Worm (Caenorhabditis elegans) whole organism, young adult: ENCODE measurements around the gene hlh-8.

Source experiments
- B0019.2 ChIP-seq: fragments of 200-800 bp; sonication (Bioruptor generic); conservative IDR thresholded peaks from 2 replicates; pipeline ENCODE4 v1.3.6; 2022; ENCODE audit warnings: missing genetic modification reagents, missing genetic modification characterization, missing compliant biosample characterization
- C06A6.2 ChIP-seq: fragments of 200-800 bp; sonication (Bioruptor generic); conservative IDR thresholded peaks from 2 replicates; pipeline ENCODE4 v1.3.6; 2022; ENCODE audit warnings: missing genetic modification characterization, missing compliant biosample characterization
- F23B12.7 ChIP-seq: sonication (generic microtip); optimal IDR thresholded peaks from 2 replicates; lab custom pipeline; 2017; ENCODE audit warnings: missing genetic modification characterization, mild to moderate bottlenecking, missing compliant biosample characterization, antibody characterized with exemption, moderate library complexity; ENCODE audit not compliant: insufficient read depth
- F52B5.7 ChIP-seq: sonication (generic microtip); optimal IDR thresholded peaks from 2 replicates; lab custom pipeline; 2016; ENCODE audit warnings: mild to moderate bottlenecking, missing genetic modification characterization, missing compliant biosample characterization
- F57A8.1 ChIP-seq: fragments of 200-800 bp; sonication (Bioruptor generic); optimal IDR thresholded peaks from 2 replicates; lab custom pipeline; 2018; ENCODE audit warnings: mild to moderate bottlenecking, missing genetic modification characterization, moderate library complexity, missing compliant biosample characterization
- T07F8.4 ChIP-seq: sonication (generic microtip); optimal IDR thresholded peaks from 2 replicates; lab custom pipeline; 2016; ENCODE audit warnings: mild to moderate bottlenecking, missing genetic modification characterization, moderate library complexity, missing compliant biosample characterization
- Y53G8AR.9 ChIP-seq: fragments of 200-800 bp; sonication (Bioruptor generic); conservative IDR thresholded peaks from 2 replicates; pipeline ENCODE4 v1.3.6; 2022; ENCODE audit warnings: missing genetic modification reagents, missing genetic modification characterization, missing compliant biosample characterization
- Y56A3A.18 ChIP-seq: fragments of 200-800 bp; sonication (Bioruptor generic); IDR thresholded peaks from 2 replicates; pipeline ENCODE4 v1.3.6; 2022; ENCODE audit warnings: missing genetic modification reagents, missing genetic modification characterization, missing compliant biosample characterization
- Y95B8A.8 ChIP-seq: fragments of 200-800 bp; sonication (Bioruptor generic); IDR thresholded peaks from 2 replicates; pipeline ENCODE4 v1.3.6; 2022; ENCODE audit warnings: missing genetic modification reagents, missing genetic modification characterization, missing compliant biosample characterization
- akir-1 ChIP-seq: fragments of 200-800 bp; sonication (Bioruptor generic); optimal IDR thresholded peaks from 2 replicates; lab custom pipeline; 2018; ENCODE audit warnings: mild to moderate bottlenecking, missing genetic modification characterization, moderate library complexity, missing compliant biosample characterization
- cebp-1 ChIP-seq, 2 experiments: fragments of 200-800 bp in 1 of 2; sonication (Bioruptor generic) in 1 of 2; sonication (generic microtip) in 1 of 2; IDR thresholded peaks in 1 of 2; optimal IDR thresholded peaks in 1 of 2; 2 replicates each; pipeline versions ENCODE4 v1.3.6 to Lab custom; 2017 to 2022; ENCODE audit warnings: missing compliant biosample characterization in 2 of 2, missing genetic modification characterization in 2 of 2, mild to moderate bottlenecking in 1 of 2, missing genetic modification reagents in 1 of 2, moderate library complexity in 1 of 2
- ceh-100 ChIP-seq: fragments of 200-800 bp; sonication (Bioruptor generic); IDR thresholded peaks from 2 replicates; pipeline ENCODE4 v1.3.6; 2022; ENCODE audit warnings: missing genetic modification reagents, missing genetic modification characterization, missing compliant biosample characterization
- ceh-27 ChIP-seq: fragments of 200-800 bp; sonication (Bioruptor generic); optimal IDR thresholded peaks from 2 replicates; lab custom pipeline; 2018; ENCODE audit warnings: mild to moderate bottlenecking, missing genetic modification characterization, moderate library complexity, missing compliant biosample characterization
- die-1 ChIP-seq: sonication (generic microtip); optimal IDR thresholded peaks from 2 replicates; lab custom pipeline; 2016; ENCODE audit warnings: missing genotype, mild to moderate bottlenecking, missing genetic modification characterization, missing compliant biosample characterization
- dox-1 ChIP-seq: fragments of 200-800 bp; sonication (Bioruptor generic); IDR thresholded peaks from 2 replicates; pipeline ENCODE4 v1.3.6; 2022; ENCODE audit warnings: missing genetic modification reagents, missing genetic modification characterization, missing compliant biosample characterization
- dpl-1 ChIP-seq: fragments of 150-350 bp; optimal IDR thresholded peaks from 2 replicates; lab custom pipeline; 2014; ENCODE audit warnings: missing biosample characterization, missing genetic modification reagents, missing genetic modification characterization
- egrh-3 ChIP-seq: fragments of 200-800 bp; sonication (Bioruptor generic); IDR thresholded peaks from 2 replicates; pipeline ENCODE4 v1.3.6; 2022; ENCODE audit warnings: missing genetic modification reagents, missing genetic modification characterization, missing compliant biosample characterization
- gei-17 ChIP-seq: fragments of 200-800 bp; sonication (Bioruptor generic); optimal IDR thresholded peaks from 2 replicates; lab custom pipeline; 2018; ENCODE audit warnings: mild to moderate bottlenecking, missing genetic modification characterization, missing compliant biosample characterization
- hmg-20 ChIP-seq: fragments of 200-800 bp; sonication (Bioruptor generic); IDR thresholded peaks from 2 replicates; pipeline ENCODE4 v1.3.6; 2022; ENCODE audit warnings: missing genetic modification reagents, missing genetic modification characterization, missing compliant biosample characterization
- hrde-1 ChIP-seq: sonication (generic microtip); optimal IDR thresholded peaks from 2 replicates; lab custom pipeline; 2016; ENCODE audit warnings: missing genetic modification characterization, mild to moderate bottlenecking, missing compliant biosample characterization, moderate library complexity, missing genotype, missing genetic modification reagents, borderline replicate concordance
- lsl-1 ChIP-seq: fragments of 200-800 bp; sonication (Bioruptor generic); optimal IDR thresholded peaks from 2 replicates; lab custom pipeline; 2018; ENCODE audit warnings: mild to moderate bottlenecking, missing genetic modification characterization, moderate library complexity, missing compliant biosample characterization
- lsy-27 ChIP-seq: sonication (generic microtip); optimal IDR thresholded peaks from 2 replicates; lab custom pipeline; 2017; ENCODE audit warnings: missing genetic modification characterization, mild to moderate bottlenecking, missing compliant biosample characterization, antibody characterized with exemption, missing genotype, borderline replicate concordance; ENCODE audit not compliant: insufficient read depth
- madf-3 ChIP-seq: fragments of 200-800 bp; sonication (Bioruptor generic); IDR thresholded peaks from 2 replicates; pipeline ENCODE4 v1.3.6; 2022; ENCODE audit warnings: missing genetic modification reagents, missing genetic modification characterization, missing compliant biosample characterization
- madf-8 ChIP-seq: fragments of 200-800 bp; sonication (Bioruptor generic); conservative IDR thresholded peaks from 2 replicates; pipeline ENCODE4 v1.3.6; 2022; ENCODE audit warnings: missing genetic modification reagents, missing genetic modification characterization, missing compliant biosample characterization
- nhr-80 ChIP-seq: sonication (generic microtip); optimal IDR thresholded peaks from 2 replicates; lab custom pipeline; 2016; ENCODE audit warnings: missing genetic modification characterization, missing compliant biosample characterization
- sdz-38 ChIP-seq: sonication (generic microtip); optimal IDR thresholded peaks from 2 replicates; lab custom pipeline; 2016; ENCODE audit warnings: missing genotype, missing genetic modification characterization, missing compliant biosample characterization
- sea-2 ChIP-seq: fragments of 200-800 bp; sonication (Bioruptor generic); IDR thresholded peaks from 2 replicates; pipeline ENCODE4 v1.3.6; 2022; ENCODE audit warnings: missing genetic modification characterization, missing compliant biosample characterization
- snpc-3.4 ChIP-seq: sonication (generic microtip); optimal IDR thresholded peaks from 2 replicates; lab custom pipeline; 2017; ENCODE audit warnings: missing genetic modification characterization, mild to moderate bottlenecking, missing compliant biosample characterization, antibody characterized with exemption, moderate library complexity, missing genotype, missing genetic modification reagents
- somi-1 ChIP-seq: fragments of 200-800 bp; sonication (Bioruptor generic); optimal IDR thresholded peaks from 2 replicates; lab custom pipeline; 2018; ENCODE audit warnings: mild to moderate bottlenecking, missing genetic modification characterization, missing compliant biosample characterization
- tbp1 ChIP-seq: fragments of 200-800 bp; sonication (Bioruptor generic); optimal IDR thresholded peaks from 2 replicates; lab custom pipeline; 2018; ENCODE audit warnings: mild to moderate bottlenecking, missing genetic modification characterization, missing compliant biosample characterization
- tlf-1 ChIP-seq: fragments of 200-800 bp; sonication (Bioruptor generic); optimal IDR thresholded peaks from 2 replicates; lab custom pipeline; 2018; ENCODE audit warnings: mild to moderate bottlenecking, missing genetic modification characterization, missing compliant biosample characterization
- ztf-28 ChIP-seq: fragments of 200-800 bp; sonication (Bioruptor generic); IDR thresholded peaks from 2 replicates; pipeline ENCODE4 v1.3.6; 2022; ENCODE audit warnings: missing genetic modification reagents, missing genetic modification characterization, missing compliant biosample characterization

The hlh-8 gene

DNA sequence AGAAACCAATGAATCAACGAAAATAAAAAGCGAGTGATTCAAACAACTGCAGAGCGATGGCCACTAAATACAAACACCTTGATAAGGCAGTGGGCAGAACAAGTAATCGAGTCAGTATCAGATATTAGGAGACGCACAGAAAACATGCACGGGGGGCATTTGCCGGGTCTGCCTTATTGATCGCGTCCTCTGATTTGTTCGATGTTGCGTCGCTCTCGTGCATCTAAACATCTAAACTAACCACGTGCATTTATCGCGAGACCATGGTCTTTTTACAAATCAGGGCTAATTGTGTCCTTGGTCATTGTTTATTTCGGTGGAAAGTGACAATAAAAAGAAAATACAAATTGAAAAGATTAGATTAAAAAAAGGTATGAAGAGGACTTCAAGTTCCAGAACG lies 32.3 kb upstream of the hlh-8 start, which contains the start of gene K07E3.4 (continued):
- TF ChIP-seq F57A8.1 (GFP tag; lab: Kevin White, UChicago) (no peak), snpc-3.4 (tag; lab: Kevin White, UChicago) (no peak), Y95B8A.8 (GFP tag; lab: Robert Waterston, UW) (no peak), nhr-80 (peak; percentile 64), ceh-100 (GFP tag; lab: Robert Waterston, UW) (no peak), sdz-38 (no peak), dox-1 (peak; percentile 63; the same call in 1 of the 2 replicates), T07F8.4 (tag; lab: Kevin White, UChicago) (no peak), hrde-1 (tag; lab: Kevin White, UChicago) (no peak), Y53G8AR.9 (GFP tag; lab: Robert Waterston, UW) (0 out of 2 replicates have a peak, but pooled peaks have one; percentile 23), tbp1 (GFP tag; lab: Kevin White, UChicago) (peak; percentile 26), dpl-1 (GFP tag; lab: Kevin White, UChicago) (no peak), Y56A3A.18 (GFP tag; lab: Robert Waterston, UW) (no peak), cebp-1 (GFP tag; IDR thresholded peaks at IDR 0.05; lab: Robert Waterston, UW) (peak; percentile 28; the same call in 1 of the 2 replicates), cebp-1 (tag; optimal IDR thresholded peaks at IDR 0.05; lab: Kevin White, UChicago) (peak; percentile 76), lsl-1 (GFP tag; lab: Kevin White, UChicago) (no peak), egrh-3 (no peak), madf-3 (GFP tag; lab: Robert Waterston, UW) (no peak), F23B12.7 (tag; lab: Kevin White, UChicago) (no peak), gei-17 (GFP tag; lab: Kevin White, UChicago) (peak; percentile 44), ceh-27 (peak; percentile 27), somi-1 (GFP tag; lab: Kevin White, UChicago) (no peak), ztf-28 (no peak), F52B5.7 (tag; lab: Kevin White, UChicago) (no peak)
- TF ChIP-seq, all 124 proteins: peak for 25

DNA sequence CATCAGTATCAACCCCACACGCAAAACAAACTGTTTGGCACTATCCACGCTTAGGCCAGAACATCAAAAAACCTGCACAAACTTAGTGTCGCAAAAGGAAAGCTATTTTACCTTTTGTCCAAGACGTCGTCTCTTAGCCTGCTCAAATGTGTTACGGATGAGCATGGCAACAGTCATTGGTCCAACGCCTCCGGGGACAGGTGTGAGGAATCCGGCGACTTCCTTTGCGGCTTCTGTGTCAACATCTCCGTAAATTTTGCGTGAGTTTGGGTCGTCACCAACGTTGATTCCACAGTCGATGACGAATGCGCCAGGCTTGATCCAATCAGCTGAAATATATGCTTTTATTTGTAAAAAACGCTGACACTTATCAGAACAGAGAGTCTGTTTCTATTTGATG lies 31.6 kb upstream of the hlh-8 start:
- no peak for TF ChIP-seq C06A6.2 (GFP tag; lab: Robert Waterston, UW)
- no peak for TF ChIP-seq tlf-1
- no peak for TF ChIP-seq die-1 (tag; lab: Kevin White, UChicago)
- no peak for TF ChIP-seq akir-1 (GFP tag; lab: Kevin White, UChicago)
- no peak for TF ChIP-seq B0019.2 (GFP tag; lab: Robert Waterston, UW)
- TF ChIP-seq madf-8 (GFP tag; lab: Robert Waterston, UW) = no peak
- no peak for TF ChIP-seq lsy-27 (tag; lab: Kevin White, UChicago)

DNA sequence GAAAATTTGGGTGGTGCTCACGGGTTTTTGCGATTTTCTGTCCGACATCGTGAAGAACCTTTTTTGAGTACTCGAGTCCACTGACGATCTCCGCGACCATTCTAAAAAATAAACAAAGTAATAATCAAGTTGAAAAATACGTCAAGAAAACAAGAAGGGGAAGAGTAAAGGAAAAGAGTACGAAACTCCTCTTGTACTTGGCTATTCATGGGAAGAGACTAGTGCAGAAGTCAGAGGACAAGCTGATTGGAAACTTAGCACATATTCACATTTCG lies 29.9 kb upstream of the hlh-8 start, which contains the start of gene dao-3:
Gene dao-3, minus strand, starts transcription at position 101 of the 275 bp plus-strand sequence.
- TF ChIP-seq sea-2 (GFP tag; lab: Robert Waterston, UW) (no peak), hmg-20 (no peak)
